Fruit fly (Drosophila melanogaster) Kc167 (cell line): Measurements from ENCODE around the gene CG32086.

Source experiments
- Myc ChIP-seq: fragments of >200 bp; optimal IDR thresholded peaks from 2 replicates; lab custom pipeline; 2017; ENCODE audit warnings: missing external identifiers
- Sin3A ChIP-seq: fragments of >200 bp; optimal IDR thresholded peaks from 2 replicates; lab custom pipeline; 2018; ENCODE audit warnings: missing external identifiers
- h ChIP-seq: fragments of >200 bp; optimal IDR thresholded peaks from 3 replicates; lab custom pipeline; 2018; ENCODE audit warnings: missing external identifiers
- insv ChIP-seq: fragments of >200 bp; optimal IDR thresholded peaks from 3 replicates; lab custom pipeline; 2018; ENCODE audit warnings: missing external identifiers
- psq ChIP-seq: fragments of >200 bp; optimal IDR thresholded peaks from 2 replicates; lab custom pipeline; 2017; ENCODE audit warnings: missing external identifiers
- ttk ChIP-seq: sonication (Bioruptor generic); optimal IDR thresholded peaks from 2 replicates; lab custom pipeline; 2017; ENCODE audit warnings: missing external identifiers

DNA sequence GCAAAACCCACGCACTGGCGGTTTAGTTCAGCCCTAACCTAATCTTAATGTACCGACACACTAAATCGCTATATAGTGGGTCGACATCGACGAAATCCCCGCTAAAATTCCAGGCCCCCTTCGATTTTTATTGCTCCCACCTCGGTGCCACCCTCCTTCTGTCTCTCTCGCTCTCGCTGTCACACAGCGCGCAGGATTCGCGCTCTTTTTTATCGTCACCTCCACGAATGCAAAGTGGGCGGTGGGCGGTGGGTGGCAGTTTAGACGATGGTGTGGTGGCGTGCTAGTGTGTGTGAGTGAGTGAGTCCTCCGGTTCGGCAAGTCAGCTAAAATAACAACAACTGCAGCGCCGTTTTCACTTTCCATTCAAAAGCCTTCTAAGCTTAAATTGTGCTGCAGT is 18.2 kb upstream of the CG32086 start:
- no peak for TF ChIP-seq h (lab: Kevin White, UChicago)
- TF ChIP-seq psq: no peak
- TF ChIP-seq Sin3A: no peak
- no peak for TF ChIP-seq ttk (lab: Kevin White, UChicago)
- no peak for TF ChIP-seq Myc (lab: Kevin White, UChicago)
- no peak for TF ChIP-seq insv (lab: Kevin White, UChicago)
